Fruit fly (Drosophila melanogaster): ENCODE data around the gene CG32221.

CG32221 gene

DNA sequence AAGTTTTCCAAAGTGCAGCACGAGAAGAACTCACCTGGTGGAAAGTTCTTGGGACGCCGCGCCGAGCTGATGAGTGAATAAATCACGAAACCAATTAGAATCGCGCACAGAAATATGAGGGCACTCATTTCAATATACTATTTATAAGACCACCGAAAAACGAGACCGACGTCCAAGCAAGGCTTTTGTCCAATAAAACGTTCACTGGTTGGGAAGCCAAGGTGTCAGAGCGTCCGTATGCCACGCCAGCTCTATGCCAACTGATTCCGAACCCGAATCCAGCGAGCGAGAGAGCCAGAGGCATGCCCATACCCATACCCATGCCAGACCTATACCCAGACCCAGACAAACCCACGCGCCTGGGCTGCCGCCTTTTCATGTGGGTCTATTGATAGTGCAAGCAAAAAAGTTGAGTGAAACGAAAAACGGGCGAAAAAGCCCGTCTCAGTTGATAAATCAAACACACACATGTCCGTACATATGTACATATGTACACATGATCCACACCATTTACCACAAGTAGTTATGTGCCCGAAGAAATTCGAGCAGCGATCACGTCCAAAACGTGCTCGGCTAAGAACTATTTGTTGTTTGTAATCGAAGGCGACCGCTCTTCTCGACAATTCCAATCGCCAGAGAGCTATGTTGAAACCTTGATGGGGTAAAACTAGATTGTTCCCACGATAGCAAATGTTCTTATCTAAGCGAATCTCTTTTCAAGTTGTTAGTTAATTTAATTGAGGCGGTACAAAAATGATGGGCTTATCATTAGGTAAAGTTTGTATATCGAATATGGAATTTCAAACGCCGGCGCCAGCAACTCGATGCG is 21.2 kb upstream of the CG32221 start, which contains the start of gene Cyp305a1 (continued):
- TF ChIP-seq Doc3 (GFP tag; IDR thresholded peaks at IDR 0.05; ENCODE audit: partially characterized antibody) (no peak), mam (GFP tag; optimal IDR thresholded peaks at IDR 0.05) (no peak), salm (tag; optimal IDR thresholded peaks at IDR 0.05) (no peak), ftz-f1 (GFP tag; optimal IDR thresholded peaks at IDR 0.05) (no peak), D19A (tag; optimal IDR thresholded peaks at IDR 0.05) (peak; percentile 42), phol (tag; optimal IDR thresholded peaks at IDR 0.05) (no peak), CG9797 (GFP tag; optimal IDR thresholded peaks at IDR 0.05) (no peak), CG1647 (GFP tag; optimal IDR thresholded peaks at IDR 0.05) (no peak), CG1603 (tag; optimal IDR thresholded peaks at IDR 0.05) (no peak), CG13624 (GFP tag; optimal IDR thresholded peaks at IDR 0.05) (no peak), Ravus (GFP tag; IDR thresholded peaks at IDR 0.05) (no peak), BtbVII (GFP tag; optimal IDR thresholded peaks at IDR 0.05) (no peak), dan (GFP tag; IDR thresholded peaks at IDR 0.05) (no peak), repo (GFP tag; optimal IDR thresholded peaks at IDR 0.05) (no peak), CG17186 (GFP tag; optimal IDR thresholded peaks at IDR 0.05) (no peak), kay (GFP tag; optimal IDR thresholded peaks at IDR 0.05) (no peak), CG12942 (GFP tag; optimal IDR thresholded peaks at IDR 0.05) (no peak), CG10321 (GFP tag; IDR thresholded peaks at IDR 0.05) (no peak), kah (GFP tag; optimal IDR thresholded peaks at IDR 0.05) (no peak), tap (tag; optimal IDR thresholded peaks at IDR 0.05) (no peak), CG9215 (GFP tag; IDR thresholded peaks at IDR 0.05) (no peak), CG9932 (GFP tag; IDR thresholded peaks at IDR 0.05) (no peak), tup (GFP tag; optimal IDR thresholded peaks at IDR 0.05) (no peak), Eip74EF (GFP tag; optimal IDR thresholded peaks at IDR 0.05) (no peak), H15 (GFP tag; IDR thresholded peaks at IDR 0.05) (no peak), ab (GFP tag; optimal IDR thresholded peaks at IDR 0.05) (no peak), CG1529 (GFP tag; optimal IDR thresholded peaks at IDR 0.05) (no peak), CG7745 (tag; optimal IDR thresholded peaks at IDR 0.05) (no peak), CG15479 (GFP tag; optimal IDR thresholded peaks at IDR 0.05) (no peak), Hr3 (GFP tag; optimal IDR thresholded peaks at IDR 0.05) (no peak), CG14667 (GFP tag; IDR thresholded peaks at IDR 0.05) (no peak), CG12155 (GFP tag; optimal IDR thresholded peaks at IDR 0.05) (no peak), CG12391 (tag; optimal IDR thresholded peaks at IDR 0.05) (no peak), CG17802 (tag; optimal IDR thresholded peaks at IDR 0.05) (no peak), CG12104 (GFP tag; optimal IDR thresholded peaks at IDR 0.05) (no peak), CG6689 (GFP tag; IDR thresholded peaks at IDR 0.05) (no peak), Side (GFP tag; optimal IDR thresholded peaks at IDR 0.05) (no peak), en (GFP tag; optimal IDR thresholded peaks at IDR 0.05) (no peak), crp (GFP tag; optimal IDR thresholded peaks at IDR 0.05) (no peak), CG7786 (GFP tag; optimal IDR thresholded peaks at IDR 0.05) (no peak), CG15011 (GFP tag; optimal IDR thresholded peaks at IDR 0.05) (no peak), E2f1 (GFP tag; IDR thresholded peaks at IDR 0.05) (no peak), CG33213 (GFP tag; optimal IDR thresholded peaks at IDR 0.05) (no peak), TFAM (GFP tag; optimal IDR thresholded peaks at IDR 0.05) (no peak), caup (GFP tag; optimal IDR thresholded peaks at IDR 0.05; ENCODE audit: severe bottlenecking) (peak; percentile 40), CG13296 (GFP tag; optimal IDR thresholded peaks at IDR 0.05) (peak; percentile 11), her (GFP tag; optimal IDR thresholded peaks at IDR 0.05) (no peak), CG1792 (GFP tag; optimal IDR thresholded peaks at IDR 0.05) (no peak), shn (GFP tag; optimal IDR thresholded peaks at IDR 0.05) (no peak), CG10209 (GFP tag; optimal IDR thresholded peaks at IDR 0.05) (no peak)
